Worm (Caenorhabditis elegans) whole organism, L4 larva: ENCODE data around the gene snfc-5.

ENCODE experiments used
- D1046.2 ChIP-seq: fragments of 200-800 bp; sonication (Bioruptor generic); IDR thresholded peaks from 2 replicates; pipeline ENCODE4 v1.3.6; 2022; ENCODE audit warnings: missing genetic modification characterization, missing compliant biosample characterization
- F37D6.2 ChIP-seq: sonication (generic microtip); optimal IDR thresholded peaks from 2 replicates; lab custom pipeline; 2016; ENCODE audit warnings: mild to moderate bottlenecking, missing genetic modification characterization, missing compliant biosample characterization
- R02D3.7 ChIP-seq: fragments of 150-350 bp; sonication (generic microtip); optimal IDR thresholded peaks from 3 replicates; lab custom pipeline; 2014; ENCODE audit warnings: missing biosample characterization, missing genetic modification characterization
- T20F7.1 ChIP-seq: fragments of 200-800 bp; sonication (Bioruptor generic); optimal IDR thresholded peaks from 2 replicates; lab custom pipeline; 2018; ENCODE audit warnings: mild to moderate bottlenecking, missing genetic modification characterization, missing compliant biosample characterization
- Y5F2A.4 ChIP-seq: fragments of 200-800 bp; sonication (Bioruptor generic); optimal IDR thresholded peaks from 2 replicates; lab custom pipeline; 2018; ENCODE audit warnings: mild to moderate bottlenecking, missing genetic modification characterization, missing compliant biosample characterization
- ZK546.5 ChIP-seq, 2 experiments: sonication (generic microtip); optimal IDR thresholded peaks; 2 replicates each; lab custom pipeline; 2017; ENCODE audit warnings: missing biosample characterization in 2 of 2, missing genetic modification characterization in 2 of 2
- ama-1 ChIP-seq: fragments of 150-350 bp; optimal IDR thresholded peaks from 2 replicates; lab custom pipeline; 2014; ENCODE audit warnings: inconsistent platforms, mixed read lengths
- arid-1 ChIP-seq: fragments of 200-800 bp; sonication (Bioruptor generic); conservative IDR thresholded peaks from 2 replicates; pipeline ENCODE4 v1.3.6; 2022; ENCODE audit warnings: missing genetic modification reagents, missing genetic modification characterization, missing compliant biosample characterization
- attf-4 ChIP-seq: sonication (generic microtip); optimal IDR thresholded peaks from 3 replicates; lab custom pipeline; 2017; ENCODE audit warnings: missing biosample characterization, missing genetic modification characterization
- ceh-20 ChIP-seq: fragments of 200-800 bp; sonication (Bioruptor generic); IDR thresholded peaks from 2 replicates; pipeline ENCODE4 v1.3.6; 2022; ENCODE audit warnings: missing genetic modification reagents, missing genetic modification characterization, missing compliant biosample characterization
- ceh-62 ChIP-seq: sonication (generic microtip); optimal IDR thresholded peaks from 2 replicates; lab custom pipeline; 2017; ENCODE audit warnings: missing biosample characterization, missing genetic modification characterization
- ctbp-1 ChIP-seq: fragments of 200-800 bp; sonication (Bioruptor generic); IDR thresholded peaks from 2 replicates; pipeline ENCODE4 v1.3.6; 2022; ENCODE audit warnings: missing genetic modification reagents, missing genetic modification characterization, missing compliant biosample characterization
- daf-16 ChIP-seq, 3 experiments: sonication (generic microtip); optimal IDR thresholded peaks; 2 replicates each; lab custom pipeline; 2016 to 2017; ENCODE audit warnings: missing genetic modification characterization in 3 of 3, missing genetic modification reagents in 3 of 3, mild to moderate bottlenecking in 2 of 3, missing compliant biosample characterization in 2 of 3, missing biosample characterization in 1 of 3, moderate library complexity in 1 of 3
- daf-19 ChIP-seq: fragments of 200-800 bp; sonication (Bioruptor generic); conservative IDR thresholded peaks from 2 replicates; pipeline ENCODE4 v1.3.6; 2022; ENCODE audit warnings: missing genetic modification characterization, missing compliant biosample characterization
- daf-8 ChIP-seq: fragments of 200-800 bp; sonication (Bioruptor generic); IDR thresholded peaks from 2 replicates; pipeline ENCODE4 v1.3.6; 2022; ENCODE audit warnings: missing genetic modification characterization, missing compliant biosample characterization
- dmd-6 ChIP-seq: fragments of 200-800 bp; sonication (Bioruptor generic); IDR thresholded peaks from 2 replicates; pipeline ENCODE4 v1.3.6; 2022; ENCODE audit warnings: missing genetic modification reagents, missing genetic modification characterization, missing compliant biosample characterization
- dmd-9 ChIP-seq: fragments of 200-800 bp; sonication (Bioruptor generic); IDR thresholded peaks from 2 replicates; pipeline ENCODE4 v1.3.6; 2022; ENCODE audit warnings: missing genetic modification reagents, missing genetic modification characterization, missing compliant biosample characterization
- duxl-1 ChIP-seq: sonication (generic microtip); optimal IDR thresholded peaks from 2 replicates; lab custom pipeline; 2016; ENCODE audit warnings: mild to moderate bottlenecking, missing genetic modification characterization, moderate library complexity, missing compliant biosample characterization; ENCODE audit not compliant: poor library complexity
- dve-1 ChIP-seq: sonication (generic microtip); optimal IDR thresholded peaks from 2 replicates; lab custom pipeline; 2017; ENCODE audit warnings: antibody characterized with exemption, mild to moderate bottlenecking, missing genetic modification characterization, missing compliant biosample characterization; ENCODE audit not compliant: insufficient read depth
- egl-27 ChIP-seq: sonication (generic microtip); optimal IDR thresholded peaks from 3 replicates; lab custom pipeline; 2017; ENCODE audit warnings: missing biosample characterization, missing genetic modification reagents, missing genetic modification characterization
- hif-1 ChIP-seq, 2 experiments: sonication (generic microtip); optimal IDR thresholded peaks; 2 replicates each; lab custom pipeline; 2016 to 2017; ENCODE audit warnings: missing compliant biosample characterization in 2 of 2, missing genetic modification characterization in 2 of 2, missing genetic modification reagents in 2 of 2, missing genotype in 2 of 2, mild to moderate bottlenecking in 1 of 2
- hlh-30 ChIP-seq: sonication (generic microtip); optimal IDR thresholded peaks from 2 replicates; lab custom pipeline; 2017; ENCODE audit warnings: antibody characterized with exemption, mild to moderate bottlenecking, missing genetic modification characterization, missing compliant biosample characterization; ENCODE audit not compliant: insufficient read depth
- hmg-1.1 ChIP-seq: fragments of 200-800 bp; sonication (Bioruptor generic); IDR thresholded peaks from 2 replicates; pipeline ENCODE4 v1.3.6; 2022; ENCODE audit warnings: missing genetic modification reagents, missing genetic modification characterization, missing compliant biosample characterization
- lim-7 ChIP-seq: fragments of 200-800 bp; sonication (Bioruptor generic); IDR thresholded peaks from 2 replicates; pipeline ENCODE4 v1.3.6; 2022; ENCODE audit warnings: missing genetic modification characterization, missing compliant biosample characterization
- lin-29 ChIP-seq: fragments of 200-800 bp; sonication (Bioruptor generic); IDR thresholded peaks from 2 replicates; pipeline ENCODE4 v1.3.6; 2022; ENCODE audit warnings: missing genetic modification reagents, missing genetic modification characterization, missing compliant biosample characterization
- lin-38 ChIP-seq: fragments of 200-800 bp; sonication (Bioruptor generic); IDR thresholded peaks from 2 replicates; pipeline ENCODE4 v1.3.6; 2022; ENCODE audit warnings: missing genetic modification reagents, missing genetic modification characterization, missing compliant biosample characterization
- madf-9 ChIP-seq: fragments of 200-800 bp; sonication (Bioruptor generic); conservative IDR thresholded peaks from 2 replicates; pipeline ENCODE4 v1.3.6; 2022; ENCODE audit warnings: missing genetic modification reagents, missing genetic modification characterization, missing compliant biosample characterization
- mdl-1 ChIP-seq, 2 experiments: fragments of 150-350 bp in 1 of 2; sonication (generic microtip) in 1 of 2; optimal IDR thresholded peaks; 2 replicates each; lab custom pipeline; 2014 to 2017; ENCODE audit warnings: missing biosample characterization in 2 of 2, missing genetic modification characterization in 2 of 2
- mep-1 ChIP-seq: fragments of 150-350 bp; sonication (generic microtip); optimal IDR thresholded peaks from 3 replicates; lab custom pipeline; 2014; ENCODE audit warnings: missing biosample characterization, missing genetic modification characterization
- nhr-10 ChIP-seq: fragments of 150-350 bp; optimal IDR thresholded peaks from 2 replicates; lab custom pipeline; 2014; ENCODE audit warnings: missing biosample characterization, missing genetic modification characterization
- nhr-102 ChIP-seq: sonication (generic microtip); optimal IDR thresholded peaks from 2 replicates; lab custom pipeline; 2016; ENCODE audit warnings: mild to moderate bottlenecking, missing genetic modification characterization, moderate library complexity, missing compliant biosample characterization
- nhr-25 ChIP-seq: sonication (generic microtip); optimal IDR thresholded peaks from 2 replicates; lab custom pipeline; 2017; ENCODE audit warnings: missing genetic modification characterization, mild to moderate bottlenecking, missing compliant biosample characterization, antibody characterized with exemption, moderate library complexity, borderline replicate concordance; ENCODE audit not compliant: insufficient read depth
- nhr-48 ChIP-seq: sonication (generic microtip); optimal IDR thresholded peaks from 2 replicates; lab custom pipeline; 2016; ENCODE audit warnings: mild to moderate bottlenecking, missing genetic modification characterization, missing compliant biosample characterization
- nhr-77 ChIP-seq: fragments of 150-350 bp; optimal IDR thresholded peaks from 2 replicates; lab custom pipeline; 2014; ENCODE audit warnings: missing biosample characterization, missing genetic modification characterization
- php-3 ChIP-seq: fragments of 200-800 bp; sonication (Bioruptor generic); IDR thresholded peaks from 2 replicates; pipeline ENCODE4 v1.3.6; 2022; ENCODE audit warnings: missing genetic modification reagents, missing genetic modification characterization, missing compliant biosample characterization
- pqm-1 ChIP-seq: sonication (generic microtip); optimal IDR thresholded peaks from 2 replicates; lab custom pipeline; 2017; ENCODE audit warnings: missing biosample characterization, missing genetic modification characterization
- rbr-2 ChIP-seq: sonication (generic microtip); optimal IDR thresholded peaks from 2 replicates; lab custom pipeline; 2016; ENCODE audit warnings: missing genotype, missing genetic modification characterization, missing compliant biosample characterization
- saeg-2 ChIP-seq: fragments of 200-800 bp; sonication (Bioruptor generic); IDR thresholded peaks from 2 replicates; pipeline ENCODE4 v1.3.6; 2022; ENCODE audit warnings: missing genetic modification reagents, missing genetic modification characterization, missing compliant biosample characterization
- sdz-12 ChIP-seq: fragments of 200-800 bp; sonication (Bioruptor generic); optimal IDR thresholded peaks from 2 replicates; lab custom pipeline; 2018; ENCODE audit warnings: mild to moderate bottlenecking, missing genetic modification characterization, missing compliant biosample characterization
- set-16 ChIP-seq: fragments of 200-800 bp; sonication (Bioruptor generic); IDR thresholded peaks from 2 replicates; pipeline ENCODE4 v1.3.6; 2022; ENCODE audit warnings: missing genetic modification reagents, missing genetic modification characterization, missing compliant biosample characterization
- snpc-1.2 ChIP-seq: fragments of 200-800 bp; sonication (Bioruptor generic); IDR thresholded peaks from 2 replicates; pipeline ENCODE4 v1.3.6; 2022; ENCODE audit warnings: missing genetic modification reagents, missing genetic modification characterization, missing compliant biosample characterization
- snpc-4 ChIP-seq: fragments of 150-350 bp; optimal IDR thresholded peaks from 2 replicates; lab custom pipeline; 2014; ENCODE audit warnings: missing biosample characterization, missing genetic modification characterization
- spr-1 ChIP-seq: sonication (generic microtip); optimal IDR thresholded peaks from 2 replicates; lab custom pipeline; 2016; ENCODE audit warnings: mild to moderate bottlenecking, missing genetic modification characterization, missing compliant biosample characterization
- tag-97 ChIP-seq: fragments of 200-800 bp; sonication (Bioruptor generic); IDR thresholded peaks from 2 replicates; pipeline ENCODE4 v1.3.6; 2022; ENCODE audit warnings: missing genetic modification characterization, missing compliant biosample characterization
- tra-1 ChIP-seq: fragments of 200-800 bp; sonication (Bioruptor generic); IDR thresholded peaks from 2 replicates; pipeline ENCODE4 v1.3.6; 2022; ENCODE audit warnings: missing genetic modification reagents, missing genetic modification characterization, missing compliant biosample characterization
- unc-130 ChIP-seq: sonication (generic microtip); optimal IDR thresholded peaks from 2 replicates; lab custom pipeline; 2016; ENCODE audit warnings: missing genetic modification reagents, missing genetic modification characterization, missing compliant biosample characterization
- unc-39 ChIP-seq: sonication (generic microtip); optimal IDR thresholded peaks from 2 replicates; lab custom pipeline; 2017; ENCODE audit warnings: missing biosample characterization, missing genetic modification characterization
- vab-7 ChIP-seq: fragments of 200-800 bp; sonication (Bioruptor generic); IDR thresholded peaks from 2 replicates; pipeline ENCODE4 v1.3.6; 2022; ENCODE audit warnings: missing genetic modification reagents, missing genetic modification characterization, missing compliant biosample characterization
- zfp-2 ChIP-seq: sonication (generic microtip); optimal IDR thresholded peaks from 2 replicates; lab custom pipeline; 2016; ENCODE audit warnings: mild to moderate bottlenecking, missing genetic modification characterization, missing compliant biosample characterization
- zip-11 ChIP-seq: fragments of 200-800 bp; sonication (Bioruptor generic); IDR thresholded peaks from 2 replicates; pipeline ENCODE4 v1.3.6; 2022; ENCODE audit warnings: missing genetic modification characterization, missing compliant biosample characterization

snfc-5 gene

ce11 chrIII:4413099-4413498 lies 8.5 kb downstream of the snfc-5 start, which contains the start of gene mpc-1 (continued):
- TF ChIP-seq nhr-25 (no peak), duxl-1 (tag; lab: Kevin White, UChicago) (no peak), zip-11 (no peak), dve-1 (tag; lab: Kevin White, UChicago) (peak; percentile 68), snpc-4 (tag; lab: Kevin White, UChicago) (no peak), tra-1 (GFP tag; lab: Robert Waterston, UW) (no peak), ZK546.5 (tag; optimal IDR thresholded peaks at IDR 0.05; lab: Kevin White, UChicago) (no peak), nhr-77 (tag; lab: Kevin White, UChicago) (peak; percentile 75), daf-16 (GFP tag; optimal IDR thresholded peaks at IDR 0.05; lab: Kevin White, UChicago) (no peak), daf-16 (tag; optimal IDR thresholded peaks at IDR 0.05; lab: Kevin White, UChicago) (peak; percentile 85), hlh-30 (tag; lab: Kevin White, UChicago) (no peak), zfp-2 (tag; lab: Kevin White, UChicago) (no peak), snpc-1.2 (no peak), ctbp-1 (GFP tag; lab: Robert Waterston, UW) (no peak), unc-130 (GFP tag; lab: Kevin White, UChicago) (no peak), madf-9 (GFP tag; lab: Robert Waterston, UW) (no peak), lin-29 (no peak), mdl-1 (tag; optimal IDR thresholded peaks at IDR 0.05; lab: Kevin White, UChicago) (peak in 1 of 2 experiments; percentile 42), ama-1 (no peak), nhr-10 (no peak), R02D3.7 (tag; lab: Kevin White, UChicago) (no peak), egl-27 (no peak), nhr-102 (tag; lab: Kevin White, UChicago) (no peak), nhr-48 (tag; lab: Kevin White, UChicago) (no peak), unc-39 (tag; lab: Kevin White, UChicago) (no peak), dmd-6 (peak; percentile 72), ceh-62 (no peak), D1046.2 (GFP tag; lab: Robert Waterston, UW) (no peak), tag-97 (no peak), pqm-1 (tag; lab: Kevin White, UChicago) (peak; percentile 77), attf-4 (tag; lab: Kevin White, UChicago) (no peak), set-16 (GFP tag; lab: Robert Waterston, UW) (no peak), sdz-12 (GFP tag; lab: Kevin White, UChicago) (no peak), dmd-9 (GFP tag; lab: Robert Waterston, UW) (no peak), mep-1 (tag; lab: Kevin White, UChicago) (no peak), daf-19 (no peak)

ce11 chrIII:4414041-4414440 lies 9.5 kb downstream of the snfc-5 start:
- TF ChIP-seq arid-1 (GFP tag; lab: Robert Waterston, UW), result peak; percentile 62
- TF ChIP-seq hmg-1.1 (GFP tag; lab: Robert Waterston, UW), result peak; percentile 87
- TF ChIP-seq vab-7 (GFP tag; lab: Robert Waterston, UW), result peak; percentile 68
- TF ChIP-seq saeg-2, result peak; percentile 56; the same call in 1 of the 2 replicates
- TF ChIP-seq daf-8, result 0 out of 2 replicates have a peak, but pooled peaks have one; percentile 16
- TF ChIP-seq madf-9 (GFP tag; lab: Robert Waterston, UW), result peak; percentile 35; the same call in 1 of the 2 replicates
- TF ChIP-seq lin-38 (GFP tag; lab: Robert Waterston, UW), result peak; percentile 80
- TF ChIP-seq duxl-1 (tag; lab: Kevin White, UChicago), result peak; percentile 67
- peak; percentile 82 for TF ChIP-seq ceh-20 (GFP tag; lab: Robert Waterston, UW)
- peak; percentile 69 for TF ChIP-seq dmd-6
- TF ChIP-seq T20F7.1 (GFP tag; lab: Kevin White, UChicago), result peak; percentile 28
- TF ChIP-seq rbr-2 (tag; lab: Kevin White, UChicago), result peak; percentile 65
- peak; percentile 5 for TF ChIP-seq F37D6.2 (tag; lab: Kevin White, UChicago)
- TF ChIP-seq dmd-9 (GFP tag; lab: Robert Waterston, UW), result peak; percentile 30; the same call in 1 of the 2 replicates
- TF ChIP-seq spr-1, result peak; percentile 12
- peak in 1 of 2 experiments; percentile 38 for TF ChIP-seq hif-1 (tag; optimal IDR thresholded peaks at IDR 0.05; lab: Kevin White, UChicago)
- TF ChIP-seq php-3, result 0 out of 2 replicates have a peak, but pooled peaks have one; percentile 43
- peak; percentile 51; the same call in 1 of the 2 replicates for TF ChIP-seq tra-1 (GFP tag; lab: Robert Waterston, UW)
- TF ChIP-seq D1046.2 (GFP tag; lab: Robert Waterston, UW), result peak; percentile 63; the same call in 1 of the 2 replicates
- peak; percentile 65 for TF ChIP-seq Y5F2A.4 (GFP tag; lab: Kevin White, UChicago)
- peak; percentile 73 for TF ChIP-seq lim-7
